Worm (Caenorhabditis elegans) whole organism, mixed stage, embryonic: ENCODE measurements around the gene pcm-1.
A peak's percentile ranks its signal among the peaks of the same experiment; 100 is the strongest.

Source experiments
- M03D4.4 ChIP-seq: sonication (generic microtip); optimal IDR thresholded peaks from 2 replicates; lab custom pipeline; 2017; ENCODE audit warnings: mild to moderate bottlenecking, missing genetic modification characterization, missing compliant biosample characterization
- bed-3 ChIP-seq: fragments of 200-800 bp; sonication (Bioruptor generic); optimal IDR thresholded peaks from 3 replicates; lab custom pipeline; 2018; ENCODE audit warnings: mild to moderate bottlenecking, missing genetic modification characterization, moderate library complexity, missing compliant biosample characterization
- blmp-1 ChIP-seq: fragments of 150-350 bp; optimal IDR thresholded peaks from 2 replicates; lab custom pipeline; 2014; ENCODE audit warnings: missing biosample characterization, missing genetic modification characterization
- ceh-39 ChIP-seq: fragments of 150-350 bp; optimal IDR thresholded peaks from 2 replicates; lab custom pipeline; 2014; ENCODE audit warnings: missing biosample characterization, missing genetic modification characterization
- ceh-43 ChIP-seq: fragments of 200-800 bp; sonication (Bioruptor generic); optimal IDR thresholded peaks from 2 replicates; lab custom pipeline; 2018; ENCODE audit warnings: mild to moderate bottlenecking, missing genetic modification characterization, moderate library complexity, missing compliant biosample characterization
- ceh-83 ChIP-seq: fragments of 200-800 bp; sonication (Bioruptor generic); optimal IDR thresholded peaks from 2 replicates; lab custom pipeline; 2018; ENCODE audit warnings: mild to moderate bottlenecking, missing genetic modification characterization, missing compliant biosample characterization
- ces-1 ChIP-seq: fragments of 150-350 bp; optimal IDR thresholded peaks from 2 replicates; lab custom pipeline; 2014; ENCODE audit warnings: missing biosample characterization, missing genetic modification reagents, missing genetic modification characterization
- cnd-1 ChIP-seq: fragments of 200-800 bp; sonication (Bioruptor generic); optimal IDR thresholded peaks from 2 replicates; lab custom pipeline; 2018; ENCODE audit warnings: mild to moderate bottlenecking, missing genetic modification characterization, missing compliant biosample characterization
- drap-1 ChIP-seq: fragments of 200-800 bp; sonication (Bioruptor generic); optimal IDR thresholded peaks from 3 replicates; lab custom pipeline; 2018; ENCODE audit warnings: mild to moderate bottlenecking, missing genetic modification characterization, missing compliant biosample characterization
- elt-1 ChIP-seq: sonication (generic microtip); optimal IDR thresholded peaks from 2 replicates; lab custom pipeline; 2017; ENCODE audit warnings: missing genetic modification characterization, mild to moderate bottlenecking, missing compliant biosample characterization, antibody characterized with exemption, moderate library complexity, borderline replicate concordance; ENCODE audit not compliant: insufficient read depth
- elt-3 ChIP-seq: fragments of 150-350 bp; optimal IDR thresholded peaks from 2 replicates; lab custom pipeline; 2014; ENCODE audit warnings: missing biosample characterization, missing genetic modification characterization
- flh-1 ChIP-seq: fragments of 200-800 bp; sonication (Bioruptor generic); optimal IDR thresholded peaks from 2 replicates; lab custom pipeline; 2018; ENCODE audit warnings: mild to moderate bottlenecking, missing genetic modification characterization, moderate library complexity, missing compliant biosample characterization
- ham-2 ChIP-seq: fragments of 200-800 bp; sonication (Bioruptor generic); optimal IDR thresholded peaks from 2 replicates; lab custom pipeline; 2018; ENCODE audit warnings: mild to moderate bottlenecking, missing genetic modification characterization, missing compliant biosample characterization
- hlh-1 ChIP-seq: fragments of 150-350 bp; optimal IDR thresholded peaks from 2 replicates; lab custom pipeline; 2014; ENCODE audit warnings: missing biosample characterization, missing genetic modification reagents, missing genetic modification characterization
- lin-13 ChIP-seq: fragments of 150-350 bp; optimal IDR thresholded peaks from 2 replicates; lab custom pipeline; 2014; ENCODE audit warnings: missing biosample characterization, missing genetic modification characterization
- lsy-2 ChIP-seq: fragments of 150-350 bp; optimal IDR thresholded peaks from 2 replicates; lab custom pipeline; 2014; ENCODE audit warnings: missing biosample characterization, missing genetic modification characterization
- mab-5 ChIP-seq: fragments of 150-350 bp; optimal IDR thresholded peaks from 2 replicates; lab custom pipeline; 2014; ENCODE audit warnings: missing biosample characterization, missing genetic modification characterization
- mep-1 ChIP-seq: fragments of 150-350 bp; optimal IDR thresholded peaks from 2 replicates; lab custom pipeline; 2017; ENCODE audit warnings: missing biosample characterization, missing genetic modification reagents, missing genetic modification characterization, inconsistent platforms
- mls-2 ChIP-seq: sonication (generic microtip); optimal IDR thresholded peaks from 2 replicates; lab custom pipeline; 2016; ENCODE audit warnings: mild to moderate bottlenecking, missing genetic modification characterization, moderate library complexity, missing compliant biosample characterization
- nhr-12 ChIP-seq: fragments of 150-350 bp; optimal IDR thresholded peaks from 2 replicates; lab custom pipeline; 2014; ENCODE audit warnings: missing biosample characterization, missing genetic modification characterization
- nhr-2 ChIP-seq: fragments of 150-350 bp; optimal IDR thresholded peaks from 2 replicates; lab custom pipeline; 2014; ENCODE audit warnings: missing biosample characterization, missing genetic modification characterization
- nhr-237 ChIP-seq: fragments of 150-350 bp; optimal IDR thresholded peaks from 2 replicates; lab custom pipeline; 2014; ENCODE audit warnings: missing biosample characterization, missing genetic modification characterization
- nhr-28 ChIP-seq: fragments of 150-350 bp; optimal IDR thresholded peaks from 2 replicates; lab custom pipeline; 2014; ENCODE audit warnings: missing biosample characterization, missing genetic modification characterization
- nhr-76 ChIP-seq: sonication (generic microtip); optimal IDR thresholded peaks from 2 replicates; lab custom pipeline; 2017; ENCODE audit warnings: missing biosample characterization, missing genetic modification characterization
- pha-4 ChIP-seq: fragments of 150-350 bp; optimal IDR thresholded peaks from 2 replicates; lab custom pipeline; 2018; ENCODE audit warnings: missing biosample characterization, missing genetic modification reagents, missing genetic modification characterization
- sem-2 ChIP-seq: fragments of 200-800 bp; sonication (Bioruptor generic); optimal IDR thresholded peaks from 2 replicates; lab custom pipeline; 2018; ENCODE audit warnings: mild to moderate bottlenecking, missing genetic modification characterization, missing compliant biosample characterization
- snpc-4 ChIP-seq: fragments of 150-350 bp; optimal IDR thresholded peaks from 2 replicates; lab custom pipeline; 2014; ENCODE audit warnings: missing biosample characterization, missing genetic modification characterization
- sptf-1 ChIP-seq: sonication (generic microtip); optimal IDR thresholded peaks from 2 replicates; lab custom pipeline; 2017; ENCODE audit warnings: mild to moderate bottlenecking, missing genetic modification characterization, moderate library complexity, missing compliant biosample characterization
- tbx-8 ChIP-seq: fragments of 200-800 bp; sonication (Bioruptor generic); optimal IDR thresholded peaks from 2 replicates; lab custom pipeline; 2018; ENCODE audit warnings: mild to moderate bottlenecking, missing genetic modification characterization, moderate library complexity, missing compliant biosample characterization
- unc-120 ChIP-seq: sonication (generic microtip); optimal IDR thresholded peaks from 2 replicates; lab custom pipeline; 2017; ENCODE audit warnings: missing genetic modification characterization, missing compliant biosample characterization; ENCODE audit not compliant: poor library complexity, severe bottlenecking
- unc-39 ChIP-seq: fragments of 150-350 bp; optimal IDR thresholded peaks from 2 replicates; lab custom pipeline; 2014; ENCODE audit warnings: missing biosample characterization, missing genetic modification characterization
- zip-8 ChIP-seq: fragments of 150-350 bp; optimal IDR thresholded peaks from 2 replicates; lab custom pipeline; 2014; ENCODE audit warnings: missing biosample characterization, missing genetic modification characterization
- ztf-11 ChIP-seq: fragments of 150-350 bp; optimal IDR thresholded peaks from 2 replicates; lab custom pipeline; 2014; ENCODE audit warnings: missing biosample characterization, missing genetic modification characterization

Gene pcm-1

DNA sequence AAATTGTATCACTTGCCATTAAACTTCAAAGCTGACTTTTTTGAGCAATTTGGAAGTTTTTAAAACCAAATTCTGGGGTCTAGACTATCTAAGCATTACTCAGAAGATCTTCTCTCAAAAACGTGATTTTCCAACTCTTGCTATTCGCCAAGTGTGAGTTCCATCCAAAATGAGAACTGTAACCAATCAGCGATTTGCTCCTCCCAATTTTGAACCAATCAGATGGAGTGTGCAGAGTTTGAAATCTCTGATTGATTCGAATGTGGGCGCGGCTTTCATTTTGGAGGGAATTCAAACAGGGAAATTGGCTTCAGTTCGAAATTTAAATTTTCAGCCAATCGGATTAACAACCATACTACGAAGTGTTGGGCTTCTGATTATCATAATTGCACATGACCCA, 10.6 kb downstream of the pcm-1 start:
- TF ChIP-seq M03D4.4: no peak
- TF ChIP-seq ceh-83 (GFP tag; lab: Kevin White, UChicago): no peak
- no peak for TF ChIP-seq elt-1 (tag; lab: Kevin White, UChicago)
- TF ChIP-seq nhr-2: no peak
- TF ChIP-seq tbx-8 (GFP tag; lab: Kevin White, UChicago): no peak
- TF ChIP-seq nhr-12 (tag; lab: Kevin White, UChicago): no peak
- TF ChIP-seq blmp-1: no peak

DNA sequence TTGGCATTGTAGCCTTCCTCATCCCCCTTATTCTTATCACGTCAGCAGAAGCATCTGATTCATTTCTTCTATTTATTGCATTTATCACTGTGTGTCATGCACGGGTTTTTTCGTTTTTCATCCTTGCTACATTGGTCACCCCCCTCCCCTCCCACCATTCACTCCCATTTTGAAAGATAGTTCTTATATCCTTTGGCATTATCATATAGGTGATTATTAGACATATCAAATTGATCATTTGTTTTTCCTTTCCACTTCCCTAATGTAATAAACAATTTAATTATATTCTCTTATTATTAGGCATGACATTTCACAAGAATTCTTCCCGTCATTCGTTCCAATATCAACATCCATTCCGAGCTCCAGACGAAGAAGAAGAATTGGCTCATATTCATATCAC, 12.5 kb downstream of the pcm-1 start, which contains the start of gene M03F8.1:
Gene M03F8.1, plus strand, starts transcription at position 301 of the 400 bp plus-strand sequence.
- TF ChIP-seq blmp-1 (no peak), ztf-11 (tag; lab: Kevin White, UChicago) (no peak), zip-8 (tag; lab: Kevin White, UChicago) (no peak), M03D4.4 (no peak), sptf-1 (tag; lab: Kevin White, UChicago) (no peak), mab-5 (tag; lab: Kevin White, UChicago) (no peak), drap-1 (GFP tag; lab: Kevin White, UChicago) (no peak), mls-2 (tag; lab: Kevin White, UChicago) (no peak), sem-2 (GFP tag; lab: Kevin White, UChicago) (no peak), ceh-83 (GFP tag; lab: Kevin White, UChicago) (no peak), ces-1 (GFP tag; lab: Kevin White, UChicago) (no peak), nhr-28 (no peak), nhr-76 (tag; lab: Kevin White, UChicago) (no peak), flh-1 (no peak), lin-13 (tag; lab: Kevin White, UChicago) (no peak)

DNA sequence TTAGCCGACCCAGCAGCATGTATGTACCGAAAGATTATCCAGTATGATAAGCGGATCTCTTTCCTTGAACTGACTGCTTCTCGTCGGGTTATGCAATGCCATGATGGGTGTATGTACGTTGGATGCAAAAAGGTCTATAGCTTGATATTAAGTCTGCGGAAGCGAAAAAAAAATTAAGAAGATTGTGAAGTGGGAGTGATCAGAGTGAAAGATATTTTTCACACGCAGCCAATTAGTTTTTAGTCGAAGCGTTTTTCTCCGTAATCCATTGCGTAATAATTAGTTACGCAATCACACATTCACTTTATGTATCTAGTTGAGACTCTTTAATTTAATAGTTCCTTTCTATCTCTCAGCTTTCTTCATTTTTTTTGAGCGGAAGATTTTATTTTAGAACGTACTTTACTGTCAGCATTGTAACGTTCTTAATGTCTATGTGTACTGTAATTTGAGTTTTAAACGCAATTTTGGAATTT, 14.0 kb downstream of the pcm-1 start:
- TF ChIP-seq zip-8 (tag; lab: Kevin White, UChicago) (peak; percentile 99), mls-2 (tag; lab: Kevin White, UChicago) (no peak), nhr-237 (no peak), flh-1 (no peak), ceh-43 (no peak), nhr-28 (no peak), elt-1 (tag; lab: Kevin White, UChicago) (peak; percentile 43), mab-5 (tag; lab: Kevin White, UChicago) (no peak)
- TF ChIP-seq, all 35 proteins: peak for 2

DNA sequence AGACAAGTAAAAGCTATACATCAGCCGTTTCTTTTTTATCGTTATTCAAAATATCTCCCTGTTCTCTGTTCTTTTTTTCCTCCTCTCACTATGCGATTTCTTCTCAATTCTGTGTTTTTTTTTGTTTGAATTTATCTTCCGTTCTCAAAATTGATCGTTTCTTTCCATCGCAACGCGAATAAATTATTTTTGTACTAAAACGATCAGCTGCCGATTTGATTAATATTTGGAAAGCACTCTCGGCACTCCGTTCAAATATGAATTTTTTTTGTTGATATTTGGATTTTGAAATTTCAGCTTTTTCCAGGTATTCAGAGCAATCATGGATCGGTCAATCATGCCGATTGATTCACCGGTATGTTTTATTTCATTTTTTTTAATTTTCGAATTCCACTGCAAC, 20.5 kb downstream of the pcm-1 start, which contains the start of gene pst-1:
Gene pst-1, plus strand, starts transcription at position 301 of the 400 bp plus-strand sequence.
- TF ChIP-seq nhr-2 (no peak), nhr-237 (no peak), ceh-39 (no peak), flh-1 (no peak), zip-8 (tag; lab: Kevin White, UChicago) (no peak), bed-3 (GFP tag; lab: Kevin White, UChicago) (no peak), ham-2 (no peak), ztf-11 (tag; lab: Kevin White, UChicago) (no peak), unc-120 (tag; lab: Kevin White, UChicago) (no peak), snpc-4 (tag; lab: Kevin White, UChicago) (no peak), mab-5 (tag; lab: Kevin White, UChicago) (no peak), hlh-1 (tag; lab: Kevin White, UChicago) (no peak), nhr-28 (no peak)
- TF ChIP-seq, all 35 proteins: peak for 0

- TF ChIP-seq cnd-1: no peak
- TF ChIP-seq flh-1: no peak
- no peak for TF ChIP-seq zip-8 (tag; lab: Kevin White, UChicago)
- TF ChIP-seq elt-1 (tag; lab: Kevin White, UChicago): no peak
- peak; percentile 6 for TF ChIP-seq blmp-1
- no peak for TF ChIP-seq tbx-8 (GFP tag; lab: Kevin White, UChicago)
- TF ChIP-seq pha-4: peak; percentile 15
- no peak for TF ChIP-seq unc-39 (tag; lab: Kevin White, UChicago)
- no peak for TF ChIP-seq mab-5 (tag; lab: Kevin White, UChicago)
- TF ChIP-seq elt-3 (tag; lab: Kevin White, UChicago): no peak
- no peak for TF ChIP-seq nhr-28
- TF ChIP-seq sem-2 (GFP tag; lab: Kevin White, UChicago): no peak
- no peak for TF ChIP-seq M03D4.4
- TF ChIP-seq ces-1 (GFP tag; lab: Kevin White, UChicago): peak; percentile 41
- TF ChIP-seq mep-1 (tag; lab: Kevin White, UChicago): no peak
- no peak for TF ChIP-seq snpc-4 (tag; lab: Kevin White, UChicago)
- TF ChIP-seq lsy-2: peak; percentile 33
- no peak for TF ChIP-seq sptf-1 (tag; lab: Kevin White, UChicago)
- TF ChIP-seq drap-1 (GFP tag; lab: Kevin White, UChicago): no peak
Observed at ce11 chrV:5939503-5940072, 24.1 kb downstream of the pcm-1 start, which contains the start of gene syf-3. syf-3 (plus strand) TSS chrV:5940022.
